Fruit fly (Drosophila melanogaster) whole organism, wandering third instar larva: ENCODE results near the gene PGRP-SB1.
A peak's percentile ranks its signal among the peaks of the same experiment; 100 is the strongest.

Experiments
- GATAd ChIP-seq: sonication (Bioruptor generic); optimal IDR thresholded peaks from 2 replicates; lab custom pipeline; 2016; ENCODE audit warnings: missing biosample characterization, missing genetic modification characterization
- OdsH ChIP-seq: fragments of 200-800 bp; sonication (Bioruptor generic); optimal IDR thresholded peaks from 2 replicates; lab custom pipeline; 2016; ENCODE audit warnings: missing biosample characterization, mild to moderate bottlenecking, missing genetic modification characterization
- brk ChIP-seq: fragments of 200-800 bp; sonication (Bioruptor generic); optimal IDR thresholded peaks from 2 replicates; lab custom pipeline; 2016; ENCODE audit warnings: missing biosample characterization, mild to moderate bottlenecking, missing genetic modification characterization
- dl ChIP-seq, 2 experiments: fragments of 175-275, 200-275 bp in 1 of 2; fragments of 200-275 bp in 1 of 2; sonication (Bioruptor generic); optimal IDR thresholded peaks; lab custom pipeline; 2018; ENCODE audit warnings: mild to moderate bottlenecking in 2 of 2, missing biosample characterization in 2 of 2, missing genetic modification characterization in 2 of 2, moderate library complexity in 2 of 2; ENCODE audit not compliant: partially characterized antibody in 2 of 2, insufficient read depth in 1 of 2
- foxo ChIP-seq, 2 experiments: fragments of 200-800 bp; sonication (Bioruptor generic); optimal IDR thresholded peaks; 2 replicates in 1 of 2; 3 replicates in 1 of 2; lab custom pipeline; 2016 to 2017; ENCODE audit warnings: missing biosample characterization in 2 of 2, missing genetic modification characterization in 2 of 2
- lola ChIP-seq: fragments of >200 bp; optimal IDR thresholded peaks from 2 replicates; lab custom pipeline; 2017; ENCODE audit warnings: missing biosample characterization, missing genetic modification characterization
- pan ChIP-seq: fragments of >200 bp; optimal IDR thresholded peaks from 2 replicates; lab custom pipeline; 2017
- psq ChIP-seq: fragments of 200-800 bp; sonication (Bioruptor generic); optimal IDR thresholded peaks from 3 replicates; lab custom pipeline; 2017; ENCODE audit warnings: missing biosample characterization, mild to moderate bottlenecking, missing genetic modification characterization, moderate library complexity
- rgr ChIP-seq: fragments of 200-800 bp; sonication (Bioruptor generic); optimal IDR thresholded peaks from 3 replicates; lab custom pipeline; 2016; ENCODE audit warnings: missing biosample characterization, mild to moderate bottlenecking, missing genetic modification characterization
- usp ChIP-seq: fragments of >200 bp; optimal IDR thresholded peaks from 2 replicates; lab custom pipeline; 2017; ENCODE audit warnings: missing biosample characterization, missing genetic modification characterization

dm6 chr3L:16697069-16697468, 30.7 kb downstream of the PGRP-SB1 start:
- TF ChIP-seq brk (GFP tag; lab: Kevin White, UChicago) (peak; percentile 10), lola (GFP tag; lab: Kevin White, UChicago) (no peak), usp (GFP tag; lab: Kevin White, UChicago) (no peak), psq (GFP tag; lab: Kevin White, UChicago) (peak; percentile 39), GATAd (GFP tag; lab: Kevin White, UChicago) (no peak), pan (lab: Kevin White, UChicago) (no peak), OdsH (GFP tag; lab: Kevin White, UChicago) (peak; percentile 27), foxo (GFP tag; optimal IDR thresholded peaks at IDR 0.05; lab: Kevin White, UChicago) (peak in 1 of 2 experiments; percentile 41), dl (GFP tag; optimal IDR thresholded peaks at IDR 0.05; lab: Kevin White, UChicago; ENCODE audit: insufficient read depth in 1 of 2, partially characterized antibody in 2 of 2) (no peak), rgr (GFP tag; lab: Kevin White, UChicago) (peak; percentile 28)
